Worm (Caenorhabditis elegans) whole organism, late embryonic: ENCODE measurements around the gene F10C1.8.

Experiments used
- C38D4.7 ChIP-seq: fragments of 200-800 bp; sonication (Bioruptor generic); optimal IDR thresholded peaks from 2 replicates; lab custom pipeline; 2018; ENCODE audit warnings: mild to moderate bottlenecking, missing genetic modification characterization, moderate library complexity, missing compliant biosample characterization
- F13H6.1 ChIP-seq: sonication (generic microtip); optimal IDR thresholded peaks from 2 replicates; lab custom pipeline; 2016; ENCODE audit warnings: missing genetic modification characterization, missing compliant biosample characterization
- K09A11.1 ChIP-seq: sonication (generic microtip); optimal IDR thresholded peaks from 2 replicates; lab custom pipeline; 2017; ENCODE audit warnings: antibody characterized with exemption, mild to moderate bottlenecking, missing genetic modification characterization, missing compliant biosample characterization; ENCODE audit not compliant: insufficient read depth
- T23F11.4 ChIP-seq: fragments of 200-800 bp; sonication (Bioruptor generic); optimal IDR thresholded peaks from 2 replicates; lab custom pipeline; 2018; ENCODE audit warnings: mild to moderate bottlenecking, missing genetic modification characterization, missing compliant biosample characterization
- ama-1 ChIP-seq: fragments of 150-350 bp; optimal IDR thresholded peaks from 2 replicates; lab custom pipeline; 2014
- ceh-24 ChIP-seq: sonication (generic microtip); optimal IDR thresholded peaks from 2 replicates; lab custom pipeline; 2016; ENCODE audit warnings: mild to moderate bottlenecking, missing genetic modification characterization, missing compliant biosample characterization
- ceh-34 ChIP-seq: sonication (generic microtip); optimal IDR thresholded peaks from 2 replicates; lab custom pipeline; 2016; ENCODE audit warnings: mild to moderate bottlenecking, missing genetic modification characterization, missing compliant biosample characterization
- ceh-45 ChIP-seq: fragments of 200-800 bp; sonication (Bioruptor generic); IDR thresholded peaks from 2 replicates; pipeline ENCODE4 v1.3.6; 2022; ENCODE audit warnings: missing genetic modification reagents, missing genetic modification characterization, missing compliant biosample characterization
- ceh-48 ChIP-seq: sonication (generic microtip); optimal IDR thresholded peaks from 2 replicates; lab custom pipeline; 2016; ENCODE audit warnings: missing genetic modification characterization, inconsistent platforms, missing compliant biosample characterization
- ceh-9 ChIP-seq: sonication (generic microtip); optimal IDR thresholded peaks from 2 replicates; lab custom pipeline; 2016; ENCODE audit warnings: mild to moderate bottlenecking, missing genetic modification characterization, inconsistent platforms, missing compliant biosample characterization
- che-1 ChIP-seq: sonication (generic microtip); optimal IDR thresholded peaks from 2 replicates; lab custom pipeline; 2016; ENCODE audit warnings: mild to moderate bottlenecking, missing genetic modification characterization, missing compliant biosample characterization
- dmd-4 ChIP-seq: sonication (generic microtip); optimal IDR thresholded peaks from 2 replicates; lab custom pipeline; 2016; ENCODE audit warnings: borderline replicate concordance, missing genetic modification characterization, missing compliant biosample characterization
- elt-2 ChIP-seq: sonication (generic microtip); optimal IDR thresholded peaks from 2 replicates; lab custom pipeline; 2016; ENCODE audit warnings: missing genetic modification reagents, missing genetic modification characterization, missing compliant biosample characterization
- elt-4 ChIP-seq: sonication (generic microtip); optimal IDR thresholded peaks from 2 replicates; lab custom pipeline; 2016; ENCODE audit warnings: missing genetic modification characterization, missing compliant biosample characterization
- eyg-1 ChIP-seq: sonication (generic microtip); optimal IDR thresholded peaks from 2 replicates; lab custom pipeline; 2016; ENCODE audit warnings: missing genotype, missing genetic modification characterization, missing compliant biosample characterization
- fkh-10 ChIP-seq: fragments of 150-350 bp; optimal IDR thresholded peaks from 2 replicates; lab custom pipeline; 2014; ENCODE audit warnings: missing biosample characterization, missing genetic modification reagents, missing genetic modification characterization
- hlh-15 ChIP-seq: sonication (generic microtip); optimal IDR thresholded peaks from 2 replicates; lab custom pipeline; 2016; ENCODE audit warnings: missing genetic modification characterization, missing compliant biosample characterization
- lim-6 ChIP-seq: sonication (generic microtip); optimal IDR thresholded peaks from 2 replicates; lab custom pipeline; 2016; ENCODE audit warnings: missing genetic modification characterization, missing compliant biosample characterization
- lin-11 ChIP-seq: fragments of 200-800 bp; sonication (Bioruptor generic); optimal IDR thresholded peaks from 2 replicates; lab custom pipeline; 2018; ENCODE audit warnings: mild to moderate bottlenecking, missing genetic modification characterization, missing compliant biosample characterization
- madf-2 ChIP-seq: sonication (generic microtip); optimal IDR thresholded peaks from 2 replicates; lab custom pipeline; 2017; ENCODE audit warnings: missing genetic modification characterization, missing compliant biosample characterization
- nfya-1 ChIP-seq: sonication (generic microtip); optimal IDR thresholded peaks from 2 replicates; lab custom pipeline; 2017; ENCODE audit warnings: missing genetic modification characterization, mild to moderate bottlenecking, missing compliant biosample characterization, antibody characterized with exemption, moderate library complexity
- nhr-11 ChIP-seq: fragments of 150-350 bp; optimal IDR thresholded peaks from 2 replicates; lab custom pipeline; 2014; ENCODE audit warnings: missing biosample characterization, missing genetic modification characterization
- npax-4 ChIP-seq: sonication (generic microtip); optimal IDR thresholded peaks from 2 replicates; lab custom pipeline; 2016; ENCODE audit warnings: missing genetic modification characterization, missing compliant biosample characterization
- odd-2 ChIP-seq: sonication (generic microtip); optimal IDR thresholded peaks from 2 replicates; lab custom pipeline; 2017; ENCODE audit warnings: antibody characterized with exemption, mild to moderate bottlenecking, missing genetic modification characterization, missing compliant biosample characterization
- pag-3 ChIP-seq: sonication (generic microtip); optimal IDR thresholded peaks from 2 replicates; lab custom pipeline; 2016; ENCODE audit warnings: missing compliant biosample characterization, missing genetic modification characterization, borderline replicate concordance
- pros-1 ChIP-seq: fragments of 150-350 bp; optimal IDR thresholded peaks from 2 replicates; lab custom pipeline; 2014; ENCODE audit warnings: missing biosample characterization, missing genetic modification reagents, missing genetic modification characterization
- ref-2 ChIP-seq: sonication (generic microtip); optimal IDR thresholded peaks from 2 replicates; lab custom pipeline; 2016; ENCODE audit warnings: missing genetic modification characterization, missing compliant biosample characterization
- rnt-1 ChIP-seq: sonication (generic microtip); optimal IDR thresholded peaks from 2 replicates; lab custom pipeline; 2016; ENCODE audit warnings: missing genetic modification characterization, missing compliant biosample characterization
- sdc-2 ChIP-seq: sonication (generic microtip); optimal IDR thresholded peaks from 2 replicates; lab custom pipeline; 2016; ENCODE audit warnings: missing genotype, missing genetic modification characterization, missing compliant biosample characterization
- sox-2 ChIP-seq: fragments of 200-800 bp; sonication (Bioruptor generic); IDR thresholded peaks from 2 replicates; pipeline ENCODE4 v1.3.6; 2022; ENCODE audit warnings: missing genetic modification reagents, missing genetic modification characterization, missing compliant biosample characterization
- tbx-2 ChIP-seq: sonication (generic microtip); optimal IDR thresholded peaks from 2 replicates; lab custom pipeline; 2016; ENCODE audit warnings: missing genetic modification characterization, missing compliant biosample characterization
- tbx-7 ChIP-seq: sonication (generic microtip); optimal IDR thresholded peaks from 2 replicates; lab custom pipeline; 2016; ENCODE audit warnings: missing genotype, missing genetic modification characterization, missing compliant biosample characterization
- ttx-3 ChIP-seq: sonication (generic microtip); optimal IDR thresholded peaks from 2 replicates; lab custom pipeline; 2016; ENCODE audit warnings: missing genetic modification reagents, missing genetic modification characterization, missing compliant biosample characterization
- unc-42 ChIP-seq: sonication (generic microtip); optimal IDR thresholded peaks from 2 replicates; lab custom pipeline; 2016; ENCODE audit warnings: missing genotype, missing genetic modification characterization, missing compliant biosample characterization
- unc-55 ChIP-seq: sonication (generic microtip); optimal IDR thresholded peaks from 2 replicates; lab custom pipeline; 2017; ENCODE audit warnings: missing biosample characterization, missing genetic modification reagents, missing genetic modification characterization
- unc-86 ChIP-seq: sonication (generic microtip); optimal IDR thresholded peaks from 2 replicates; lab custom pipeline; 2016; ENCODE audit warnings: missing genetic modification characterization, missing compliant biosample characterization
- ztf-16 ChIP-seq: sonication (generic microtip); optimal IDR thresholded peaks from 2 replicates; lab custom pipeline; 2017; ENCODE audit warnings: missing genetic modification characterization, missing compliant biosample characterization

F10C1.8 gene

DNA sequence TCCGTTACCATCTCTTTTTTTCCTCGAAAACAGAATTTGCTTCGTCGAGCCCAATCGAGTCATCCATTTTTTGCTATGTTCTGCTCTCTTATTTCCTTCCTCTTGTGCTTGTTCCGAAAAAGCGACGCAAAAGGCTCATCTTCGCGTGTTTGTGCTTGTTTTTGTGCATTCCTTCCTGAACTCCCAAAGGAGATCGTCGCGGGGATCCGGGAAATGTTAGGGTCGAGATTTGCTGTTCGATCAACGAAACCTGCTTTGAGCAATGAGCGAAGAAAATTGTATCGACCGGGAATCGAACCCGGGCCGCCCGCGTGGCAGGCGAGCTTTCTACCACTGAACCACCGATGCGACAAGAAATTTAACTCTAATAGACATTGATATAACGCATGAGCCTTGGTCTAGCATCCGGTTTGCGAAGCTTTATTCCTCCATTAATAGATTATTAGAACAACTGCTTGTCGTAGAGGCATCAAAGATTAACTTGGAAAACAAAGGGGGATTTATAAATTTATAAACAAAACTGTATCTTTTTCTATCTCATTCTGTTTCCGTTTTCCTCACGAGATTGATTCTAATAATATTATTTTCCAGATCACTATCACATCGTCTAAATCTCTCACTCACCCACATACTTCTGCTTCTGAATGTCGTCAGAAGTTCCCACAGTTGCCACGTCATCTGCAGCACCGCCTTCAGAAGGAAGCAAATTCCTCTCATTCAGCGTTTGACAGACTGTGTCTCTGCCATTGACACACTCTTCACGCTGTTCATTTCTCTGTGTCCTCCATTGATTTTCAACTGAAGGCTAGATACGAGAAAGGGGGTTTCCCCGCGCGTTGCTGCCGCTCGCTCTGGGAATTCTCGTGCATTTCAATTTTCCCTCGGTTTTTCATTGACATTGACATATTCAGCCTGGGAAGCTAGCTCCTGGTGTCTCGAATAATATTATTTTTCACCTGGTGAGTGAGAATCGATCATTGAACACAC is 28.0 kb downstream of the F10C1.8 start, which contains the start of gene K05F1.6 (continued):
- TF ChIP-seq ceh-9 (tag; lab: Kevin White, UChicago) (peak; percentile 61), lin-11 (peak; percentile 29), ztf-16 (tag; lab: Kevin White, UChicago) (peak; percentile 86), K09A11.1 (tag; lab: Kevin White, UChicago) (no peak), lim-6 (tag; lab: Kevin White, UChicago) (no peak), sdc-2 (tag; lab: Kevin White, UChicago) (peak; percentile 41), ama-1 (lab: Kevin White, UChicago) (no peak), dmd-4 (tag; lab: Kevin White, UChicago) (peak; percentile 55), eyg-1 (tag; lab: Kevin White, UChicago) (no peak), rnt-1 (no peak), hlh-15 (tag; lab: Kevin White, UChicago) (peak; percentile 17), tbx-2 (tag; lab: Kevin White, UChicago) (peak; percentile 60), unc-86 (tag; lab: Kevin White, UChicago) (no peak), ceh-45 (peak; percentile 65; the same call in 1 of the 2 replicates), npax-4 (tag; lab: Kevin White, UChicago) (peak; percentile 27), F13H6.1 (tag; lab: Kevin White, UChicago) (peak; percentile 5), nhr-11 (no peak), T23F11.4 (GFP tag; lab: Kevin White, UChicago) (peak; percentile 66), unc-55 (GFP tag; lab: Kevin White, UChicago) (peak; percentile 12), pag-3 (tag; lab: Kevin White, UChicago) (peak; percentile 24), che-1 (tag; lab: Kevin White, UChicago) (peak; percentile 63), ref-2 (peak; percentile 41), madf-2 (tag; lab: Kevin White, UChicago) (no peak), ceh-24 (tag; lab: Kevin White, UChicago) (peak; percentile 17), pros-1 (tag; lab: Kevin White, UChicago) (no peak), tbx-7 (tag; lab: Kevin White, UChicago) (no peak), C38D4.7 (GFP tag; lab: Kevin White, UChicago) (peak; percentile 67)

DNA sequence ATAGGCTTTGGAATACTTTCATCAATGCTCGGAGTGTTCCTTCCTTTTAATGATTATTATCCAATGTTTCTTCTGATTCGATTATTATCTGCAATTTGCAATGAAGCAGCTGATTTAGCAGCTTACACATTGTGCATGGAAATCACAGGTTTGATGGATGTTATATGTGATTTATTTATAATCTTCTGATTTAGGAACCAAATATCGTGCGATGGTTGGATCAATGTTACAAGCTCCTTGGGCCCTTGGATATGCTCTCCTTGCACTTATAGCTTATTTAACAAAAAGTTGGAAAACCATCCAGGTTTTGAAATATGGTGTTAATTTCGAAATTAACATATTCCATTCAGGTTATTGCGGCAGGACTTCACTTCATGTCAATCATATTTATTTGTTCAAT is 31.2 kb downstream of the F10C1.8 start:
- no peak for TF ChIP-seq nfya-1
- TF ChIP-seq fkh-10 (GFP tag; lab: Kevin White, UChicago), result no peak
- no peak for TF ChIP-seq unc-42
- no peak for TF ChIP-seq ceh-48 (tag; lab: Kevin White, UChicago)

- TF ChIP-seq ceh-34 (no peak), odd-2 (tag; lab: Kevin White, UChicago) (no peak), sox-2 (GFP tag; lab: Robert Waterston, UW) (no peak), ttx-3 (tag; lab: Kevin White, UChicago) (no peak), madf-2 (tag; lab: Kevin White, UChicago) (no peak), ceh-9 (tag; lab: Kevin White, UChicago) (no peak), elt-2 (tag; lab: Kevin White, UChicago) (no peak), pag-3 (tag; lab: Kevin White, UChicago) (no peak), elt-4 (tag; lab: Kevin White, UChicago) (no peak), nhr-11 (no peak), dmd-4 (tag; lab: Kevin White, UChicago) (no peak), tbx-2 (tag; lab: Kevin White, UChicago) (no peak)
Measured at ce11 chrII:5788815-5789214, 34.5 kb downstream of the F10C1.8 start, which contains the start of gene K05F1.13. Gene K05F1.13 (plus strand): TSS chrII:5789115.
